Fruit fly (Drosophila melanogaster): ENCODE data around the gene Cad87A.

DNA sequence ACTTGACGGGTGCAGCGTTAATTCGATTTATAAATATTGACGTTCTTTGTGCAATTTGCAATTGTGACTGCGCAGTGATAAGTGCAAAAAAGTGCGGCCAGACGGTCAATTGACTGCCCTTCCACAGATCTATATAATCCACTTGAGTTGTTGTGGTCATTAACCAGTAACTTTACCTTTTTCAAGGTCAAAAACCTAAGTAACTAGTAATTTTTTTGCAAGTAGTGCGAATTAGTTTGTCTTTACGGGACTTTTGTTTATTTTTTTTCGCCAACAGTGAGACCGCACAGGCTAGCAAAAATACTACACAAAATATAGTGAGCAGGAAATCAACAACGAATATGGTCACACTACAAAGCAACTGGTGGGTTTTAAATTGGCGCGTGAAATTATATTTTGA, 25.7 kb upstream of the Cad87A start, which contains the start of gene Tango9:
- peak; percentile 63 for TF ChIP-seq gl (tag; optimal IDR thresholded peaks at IDR 0.05)
- TF ChIP-seq CG8301 (tag; optimal IDR thresholded peaks at IDR 0.05): no peak
- TF ChIP-seq Ets98B (GFP tag; IDR thresholded peaks at IDR 0.05): peak; percentile 36; the same call in 1 of the 2 replicates
- TF ChIP-seq CG12605 (GFP tag; IDR thresholded peaks at IDR 0.05): peak; percentile 74
- TF ChIP-seq CG13204 (GFP tag; optimal IDR thresholded peaks at IDR 0.05): no peak
- TF ChIP-seq CG17806 (tag; optimal IDR thresholded peaks at IDR 0.05): peak; percentile 11
- TF ChIP-seq CG34367 (tag; optimal IDR thresholded peaks at IDR 0.05): peak; percentile 41
